Fruit fly (Drosophila melanogaster) whole organism, embryonic: ENCODE results near the gene Nrd1.
A peak's percentile ranks its signal among the peaks of the same experiment; 100 is the strongest.

Experiments
- Aef1 ChIP-seq: fragments of 200-800 bp; sonication (Bioruptor generic); IDR thresholded peaks from 3 replicates; pipeline ENCODE4 v1.3.6; 2022; ENCODE audit warnings: missing biosample characterization, missing genetic modification characterization
- Atf6 ChIP-seq: fragments of 200-800 bp; sonication (Bioruptor generic); IDR thresholded peaks from 2 replicates; pipeline ENCODE4 v1.3.6; 2022; ENCODE audit warnings: missing biosample characterization, missing genetic modification characterization
- CG10543 ChIP-seq: fragments of 200-800 bp; sonication (Bioruptor generic); optimal IDR thresholded peaks from 3 replicates; lab custom pipeline; 2017; ENCODE audit warnings: missing biosample characterization, mild to moderate bottlenecking, missing genetic modification characterization, moderate library complexity
- CG11247 ChIP-seq: fragments of 200-800 bp; sonication (Bioruptor generic); IDR thresholded peaks from 2 replicates; pipeline ENCODE4 v1.3.6; 2022; ENCODE audit warnings: missing biosample characterization, missing genetic modification characterization
- CG12155 ChIP-seq: fragments of 200-800 bp; sonication (Bioruptor generic); optimal IDR thresholded peaks from 3 replicates; lab custom pipeline; 2016; ENCODE audit warnings: missing biosample characterization, missing genetic modification characterization
- CG12236 ChIP-seq: fragments of 200-800 bp; sonication (Bioruptor generic); optimal IDR thresholded peaks from 2 replicates; lab custom pipeline; 2016; ENCODE audit warnings: missing biosample characterization, missing genetic modification characterization
- CG15479 ChIP-seq: fragments of 200-800 bp; sonication (Bioruptor generic); optimal IDR thresholded peaks from 3 replicates; lab custom pipeline; 2019; ENCODE audit warnings: missing biosample characterization, mild to moderate bottlenecking, missing genetic modification characterization, moderate library complexity
- CG15601 ChIP-seq: fragments of 200-800 bp; sonication (Bioruptor generic); optimal IDR thresholded peaks from 3 replicates; lab custom pipeline; 2019; ENCODE audit warnings: missing biosample characterization, mild to moderate bottlenecking, missing genetic modification characterization, moderate library complexity
- CG16815 ChIP-seq: fragments of 200-800 bp; sonication (Bioruptor generic); optimal IDR thresholded peaks from 3 replicates; lab custom pipeline; 2017; ENCODE audit warnings: missing biosample characterization, mild to moderate bottlenecking, missing genetic modification characterization
- CG34376 ChIP-seq: fragments of 200-800 bp; sonication (Bioruptor generic); optimal IDR thresholded peaks from 2 replicates; lab custom pipeline; 2018; ENCODE audit warnings: missing biosample characterization, mild to moderate bottlenecking, missing genetic modification characterization
- CG34422 ChIP-seq: fragments of 200-800 bp; sonication (Bioruptor generic); IDR thresholded peaks from 3 replicates; pipeline ENCODE4 v1.3.6; 2022; ENCODE audit warnings: missing biosample characterization, missing genetic modification characterization
- CG6254 ChIP-seq: fragments of 200-800 bp; sonication (Bioruptor generic); optimal IDR thresholded peaks from 3 replicates; lab custom pipeline; 2017; ENCODE audit warnings: mild to moderate bottlenecking, missing biosample characterization, missing genetic modification reagents, missing genetic modification characterization
- CG6689 ChIP-seq: fragments of 200-800 bp; sonication (Bioruptor generic); IDR thresholded peaks from 2 replicates; pipeline ENCODE4 v1.3.6; 2022; ENCODE audit warnings: missing biosample characterization, missing genetic modification characterization
- CG7839 ChIP-seq: fragments of 200-800 bp; sonication (Bioruptor generic); optimal IDR thresholded peaks from 3 replicates; lab custom pipeline; 2018; ENCODE audit warnings: missing biosample characterization, mild to moderate bottlenecking, missing genetic modification characterization, moderate library complexity
- CG7987 ChIP-seq: fragments of 200-800 bp; sonication (Bioruptor generic); optimal IDR thresholded peaks from 2 replicates; lab custom pipeline; 2018; ENCODE audit warnings: missing biosample characterization, mild to moderate bottlenecking, missing genetic modification characterization, moderate library complexity
- CG8290 ChIP-seq, 3 experiments: fragments of 200-800 bp; sonication (Bioruptor generic); optimal IDR thresholded peaks; 2 replicates each; lab custom pipeline; 2016 to 2019; ENCODE audit warnings: missing biosample characterization in 3 of 3, missing genetic modification characterization in 3 of 3, mild to moderate bottlenecking in 2 of 3, moderate library complexity in 1 of 3
- CG9215 ChIP-seq: fragments of 200-800 bp; sonication (Bioruptor generic); IDR thresholded peaks from 2 replicates; pipeline ENCODE4 v1.3.6; 2022; ENCODE audit warnings: missing biosample characterization, missing genetic modification characterization
- Dp ChIP-seq: fragments of 200-800 bp; sonication (Bioruptor generic); optimal IDR thresholded peaks from 2 replicates; lab custom pipeline; 2018; ENCODE audit warnings: missing biosample characterization, mild to moderate bottlenecking, missing genetic modification characterization, moderate library complexity
- ERR ChIP-seq: fragments of 200-800 bp; sonication (Bioruptor generic); optimal IDR thresholded peaks from 2 replicates; lab custom pipeline; 2016; ENCODE audit warnings: missing biosample characterization, missing genetic modification characterization
- Lim3 ChIP-seq: fragments of 200-800 bp; sonication (Bioruptor generic); IDR thresholded peaks from 2 replicates; pipeline ENCODE4 v1.3.6; 2022; ENCODE audit warnings: missing biosample characterization, missing genetic modification characterization
- Mes4 ChIP-seq: fragments of 200-800 bp; sonication (Bioruptor generic); optimal IDR thresholded peaks from 2 replicates; lab custom pipeline; 2016; ENCODE audit warnings: missing biosample characterization, missing genetic modification characterization
- Opbp ChIP-seq: fragments of 200-800 bp; sonication (Bioruptor generic); IDR thresholded peaks from 3 replicates; pipeline ENCODE4 v1.3.6; 2022; ENCODE audit warnings: missing biosample characterization, missing genetic modification characterization; ENCODE audit not compliant: partially characterized antibody
- Ravus ChIP-seq: fragments of 200-800 bp; sonication (Bioruptor generic); IDR thresholded peaks from 2 replicates; pipeline ENCODE4 v1.3.6; 2022; ENCODE audit warnings: missing biosample characterization, missing genetic modification characterization
- Sox102F ChIP-seq: fragments of 200-800 bp; sonication (Bioruptor generic); optimal IDR thresholded peaks from 2 replicates; lab custom pipeline; 2018; ENCODE audit warnings: missing biosample characterization, mild to moderate bottlenecking, missing genetic modification characterization, moderate library complexity
- Taf1 ChIP-seq: fragments of 200-800 bp; sonication (Bioruptor generic); IDR thresholded peaks from 2 replicates; pipeline ENCODE4 v1.3.6; 2022; ENCODE audit warnings: missing biosample characterization, missing genetic modification characterization
- Trl ChIP-seq, 3 experiments: fragments of >200 bp in 2 of 3; fragments of 200-800 bp in 1 of 3; sonication (Bioruptor generic) in 1 of 3; optimal IDR thresholded peaks; 2 replicates in 1 of 3; 3 replicates in 2 of 3; lab custom pipeline; 2016 to 2017; ENCODE audit warnings: missing biosample characterization in 1 of 3, missing genetic modification characterization in 1 of 3
- br ChIP-seq: fragments of >200 bp; optimal IDR thresholded peaks from 2 replicates; lab custom pipeline; 2017
- chn ChIP-seq: fragments of 200-800 bp; sonication (Bioruptor generic); optimal IDR thresholded peaks from 2 replicates; lab custom pipeline; 2016; ENCODE audit warnings: missing biosample characterization, missing genetic modification characterization
- fd96Cb ChIP-seq: fragments of 200-800 bp; sonication (Bioruptor generic); optimal IDR thresholded peaks from 2 replicates; lab custom pipeline; 2018; ENCODE audit warnings: missing biosample characterization, mild to moderate bottlenecking, missing genetic modification characterization, moderate library complexity
- grau ChIP-seq: fragments of 200-800 bp; optimal IDR thresholded peaks from 3 replicates; lab custom pipeline; 2019; ENCODE audit warnings: missing biosample characterization, mild to moderate bottlenecking, missing genetic modification characterization, moderate library complexity
- gsb ChIP-seq: fragments of 200-800 bp; sonication (Bioruptor generic); IDR thresholded peaks from 2 replicates; pipeline ENCODE4 v1.3.6; 2022; ENCODE audit warnings: missing biosample characterization, missing genetic modification characterization
- kah ChIP-seq: fragments of 200-800 bp; sonication (Bioruptor generic); optimal IDR thresholded peaks from 2 replicates; lab custom pipeline; 2018; ENCODE audit warnings: missing biosample characterization, mild to moderate bottlenecking, missing genetic modification characterization
- lab ChIP-seq: fragments of 200-800 bp; sonication (Bioruptor generic); optimal IDR thresholded peaks from 3 replicates; lab custom pipeline; 2017; ENCODE audit warnings: missing biosample characterization, missing genetic modification characterization, mild to moderate bottlenecking, moderate library complexity, missing genetic modification reagents
- lbe ChIP-seq: fragments of 200-800 bp; sonication (Bioruptor generic); optimal IDR thresholded peaks from 2 replicates; lab custom pipeline; 2016; ENCODE audit warnings: missing biosample characterization, mild to moderate bottlenecking, missing genetic modification characterization
- odd ChIP-seq: fragments of 200-800 bp; sonication (Bioruptor generic); optimal IDR thresholded peaks from 2 replicates; lab custom pipeline; 2017; ENCODE audit warnings: missing biosample characterization, mild to moderate bottlenecking, missing genetic modification characterization
- pan ChIP-seq, 4 experiments: fragments of >200 bp in 3 of 4; fragments of 200-800 bp in 1 of 4; sonication (Bioruptor generic) in 1 of 4; optimal IDR thresholded peaks in 3 of 4; IDR thresholded peaks in 1 of 4; 2 replicates each; pipeline versions ENCODE4 v1.3.6 to Lab custom; 2017 to 2022; ENCODE audit warnings: missing biosample characterization in 2 of 4, missing genetic modification characterization in 2 of 4, mixed read lengths in 1 of 4
- pzg ChIP-seq: fragments of 200-800 bp; sonication (Bioruptor generic); optimal IDR thresholded peaks from 3 replicates; lab custom pipeline; 2018; ENCODE audit warnings: missing biosample characterization, mild to moderate bottlenecking, missing genetic modification characterization, moderate library complexity
- row ChIP-seq: fragments of 200-800 bp; sonication (Bioruptor generic); IDR thresholded peaks from 3 replicates; pipeline ENCODE4 v1.3.6; 2022; ENCODE audit warnings: missing biosample characterization, missing genetic modification characterization
- schlank ChIP-seq: fragments of 200-800 bp; sonication (Bioruptor generic); optimal IDR thresholded peaks from 2 replicates; lab custom pipeline; 2018; ENCODE audit warnings: missing biosample characterization, mild to moderate bottlenecking, missing genetic modification characterization
- scrt ChIP-seq: fragments of 200-800 bp; sonication (Bioruptor generic); optimal IDR thresholded peaks from 2 replicates; lab custom pipeline; 2018; ENCODE audit warnings: missing biosample characterization, mild to moderate bottlenecking, missing genetic modification characterization, moderate library complexity
- sd ChIP-seq: fragments of 200-800 bp; sonication (Bioruptor generic); optimal IDR thresholded peaks from 3 replicates; lab custom pipeline; 2018; ENCODE audit warnings: missing biosample characterization, mild to moderate bottlenecking, missing genetic modification characterization, moderate library complexity
- sens ChIP-seq: fragments of 200-800 bp; sonication (Bioruptor generic); peaks from one replicate; lab custom pipeline; 2016; ENCODE audit warnings: missing biosample characterization, missing genetic modification characterization
- seq ChIP-seq: fragments of 200-800 bp; sonication (Bioruptor generic); IDR thresholded peaks from 2 replicates; pipeline ENCODE4 v1.3.6; 2022; ENCODE audit warnings: missing biosample characterization, missing genetic modification characterization
- sna ChIP-seq: fragments of 200-800 bp; sonication (Bioruptor generic); IDR thresholded peaks from 2 replicates; pipeline ENCODE4 v1.3.6; 2022; ENCODE audit warnings: missing biosample characterization, missing genetic modification characterization; ENCODE audit not compliant: partially characterized antibody
- ttk ChIP-seq: fragments of 200-800 bp; sonication (Bioruptor generic); IDR thresholded peaks from 2 replicates; pipeline ENCODE4 v2.1.2; 2022; ENCODE audit warnings: missing biosample characterization, missing genetic modification characterization
- wdn ChIP-seq: fragments of 200-800 bp; sonication (Bioruptor generic); IDR thresholded peaks from 2 replicates; pipeline ENCODE4 v1.3.6; 2022; ENCODE audit warnings: missing biosample characterization, missing genetic modification characterization
- zf30C ChIP-seq: fragments of 200-800 bp; sonication (Bioruptor generic); optimal IDR thresholded peaks from 3 replicates; lab custom pipeline; 2018; ENCODE audit warnings: missing biosample characterization, mild to moderate bottlenecking, missing genetic modification characterization

Gene Nrd1

DNA sequence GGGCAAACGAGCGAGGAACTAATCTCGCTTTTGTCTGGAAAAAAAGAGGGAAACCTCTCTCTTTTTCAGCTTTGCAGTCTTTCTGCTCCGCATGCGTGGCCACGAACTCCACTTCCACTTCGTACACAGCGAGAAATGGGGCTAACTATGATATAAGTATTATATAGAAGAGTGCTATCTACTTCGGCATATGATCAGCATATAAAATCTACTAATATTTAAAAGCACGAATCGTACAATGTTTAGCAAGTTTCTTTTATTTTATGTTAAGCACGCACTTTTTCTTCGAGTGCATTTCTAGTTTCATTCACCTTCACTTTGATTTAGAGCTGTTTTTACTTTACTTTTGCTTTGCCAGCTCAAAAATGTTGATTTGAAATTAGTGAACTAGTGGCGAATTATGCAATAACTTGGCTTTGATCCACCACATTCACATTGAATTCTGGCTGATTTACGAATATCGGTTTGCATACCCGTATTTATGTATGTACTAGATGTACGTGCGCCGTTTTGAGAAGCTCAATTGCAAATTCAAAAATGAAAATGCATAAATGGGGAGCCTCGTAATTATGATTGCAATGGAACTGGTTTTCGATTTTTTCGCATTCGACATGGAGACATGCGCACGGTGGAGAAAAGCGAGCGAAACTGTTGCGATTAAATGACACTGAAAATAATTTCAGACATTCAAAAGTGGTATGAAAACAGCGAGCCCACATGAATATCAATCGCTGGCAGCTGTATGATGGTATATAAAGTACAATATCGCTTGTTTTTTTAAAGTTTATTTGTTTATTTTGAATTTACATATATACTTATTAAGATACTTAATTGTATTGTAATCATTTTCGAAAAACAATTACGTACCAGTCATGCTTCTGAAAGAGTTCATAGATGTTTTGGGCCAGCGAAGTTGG is 10.9 kb downstream of the Nrd1 start (continued):
- TF ChIP-seq pan (optimal IDR thresholded peaks at IDR 0.05; lab: Kevin White, UChicago) (no peak), pan (GFP tag; optimal IDR thresholded peaks at IDR 0.05 in 1 of 2, IDR thresholded peaks at IDR 0.05 in 1 of 2) (peak in 1 of 2 experiments; percentile 92), wdn (GFP tag; lab: Robert Waterston, UW) (no peak), CG12236 (peak; percentile 22), gsb (GFP tag; lab: Robert Waterston, UW) (peak; percentile 37; the same call in 1 of the 2 replicates), Atf6 (peak; percentile 20; the same call in 1 of the 2 replicates), CG8290 (GFP tag; optimal IDR thresholded peaks at IDR 0.05; lab: Kevin White, UChicago) (peak; percentile 62), CG8290 (tag; optimal IDR thresholded peaks at IDR 0.05; lab: Kevin White, UChicago) (no peak), zf30C (GFP tag; lab: Kevin White, UChicago) (peak; percentile 58), lab (GFP tag; lab: Kevin White, UChicago) (peak; percentile 70), CG34422 (GFP tag; lab: Robert Waterston, UW) (peak; percentile 76), CG6254 (GFP tag; lab: Kevin White, UChicago) (peak; percentile 36), CG10543 (peak; percentile 18), CG7987 (no peak), Taf1 (GFP tag; lab: Robert Waterston, UW) (no peak; the same call in 1 of the 2 replicates), CG15479 (no peak), sd (no peak), scrt (GFP tag; lab: Kevin White, UChicago) (peak; percentile 35), row (GFP tag; lab: Robert Waterston, UW) (peak; percentile 79), sna (GFP tag; lab: Robert Waterston, UW) (no peak), Trl (optimal IDR thresholded peaks at IDR 0.05; lab: Kevin White, UChicago) (no peak), Trl (GFP tag; optimal IDR thresholded peaks at IDR 0.05; lab: Kevin White, UChicago) (peak; percentile 67), Mes4 (GFP tag; lab: Kevin White, UChicago) (peak; percentile 28), ERR (GFP tag; lab: Kevin White, UChicago) (peak; percentile 44), fd96Cb (tag; lab: Kevin White, UChicago) (peak; percentile 63), CG15601 (peak; percentile 87), ttk (GFP tag; lab: Robert Waterston, UW) (peak; percentile 84), Aef1 (peak; percentile 34; the same call in 1 of the 3 replicates), CG12155 (peak; percentile 45), Dp (no peak), kah (GFP tag; lab: Kevin White, UChicago) (peak; percentile 49), chn (peak; percentile 52), sens (peak; percentile 98), br (lab: Kevin White, UChicago) (no peak), Sox102F (GFP tag; lab: Kevin White, UChicago) (peak; percentile 84), pzg (GFP tag; lab: Kevin White, UChicago) (no peak), CG34376 (GFP tag; lab: Kevin White, UChicago) (no peak), CG6689 (GFP tag; lab: Robert Waterston, UW) (peak; percentile 87), lbe (GFP tag; lab: Kevin White, UChicago) (no peak), CG16815 (GFP tag; lab: Kevin White, UChicago) (peak; percentile 44), CG11247 (GFP tag; lab: Robert Waterston, UW) (peak; percentile 66), Ravus (GFP tag; lab: Robert Waterston, UW) (peak; percentile 45), seq (GFP tag; lab: Robert Waterston, UW) (0 out of 2 replicates have a peak, but pooled peaks have one; percentile 17), Opbp (GFP tag; lab: Robert Waterston, UW) (no peak), CG9215 (GFP tag; lab: Robert Waterston, UW) (peak; percentile 53; the same call in 1 of the 2 replicates), Lim3 (GFP tag; lab: Robert Waterston, UW) (no peak), schlank (tag; lab: Kevin White, UChicago) (no peak), CG7839 (tag; lab: Kevin White, UChicago) (peak; percentile 91), grau (tag; lab: Kevin White, UChicago) (peak; percentile 73), odd (GFP tag; lab: Kevin White, UChicago) (peak; percentile 36)
